Fruit fly (Drosophila melanogaster) whole organism, embryonic: ENCODE results near the gene CG4133.

Experiments
- BEAF-32 ChIP-seq: fragments of 200-800 bp; sonication (Bioruptor generic); optimal IDR thresholded peaks from 3 replicates; lab custom pipeline; 2017; ENCODE audit warnings: missing biosample characterization, missing genetic modification characterization, mild to moderate bottlenecking, moderate library complexity, missing genetic modification reagents
- Bteb2 ChIP-seq: fragments of 200-800 bp; sonication (Bioruptor generic); optimal IDR thresholded peaks from 2 replicates; lab custom pipeline; 2016; ENCODE audit warnings: missing biosample characterization, missing genetic modification characterization
- CG1024 ChIP-seq: fragments of 200-800 bp; sonication (Bioruptor generic); IDR thresholded peaks from 2 replicates; pipeline ENCODE4 v1.3.6; 2022; ENCODE audit warnings: missing biosample characterization, missing genetic modification characterization
- CG10462 ChIP-seq: fragments of 200-800 bp; sonication (Bioruptor generic); optimal IDR thresholded peaks from 2 replicates; lab custom pipeline; 2016; ENCODE audit warnings: missing biosample characterization, missing genetic modification characterization
- CG10565 ChIP-seq: fragments of 200-800 bp; sonication (Bioruptor generic); optimal IDR thresholded peaks from 3 replicates; lab custom pipeline; 2016; ENCODE audit warnings: missing biosample characterization, mild to moderate bottlenecking, missing genetic modification characterization
- CG13287 ChIP-seq: fragments of 200-800 bp; sonication (Bioruptor generic); IDR thresholded peaks from 2 replicates; pipeline ENCODE4 v1.3.6; 2022; ENCODE audit warnings: missing biosample characterization, missing genetic modification characterization; ENCODE audit not compliant: partially characterized antibody
- CG14014 ChIP-seq: fragments of 200-800 bp; sonication (Bioruptor generic); IDR thresholded peaks from 2 replicates; pipeline ENCODE4 v1.3.6; 2022; ENCODE audit warnings: missing biosample characterization, missing genetic modification characterization
- CG15269 ChIP-seq: fragments of 200-800 bp; sonication (Bioruptor generic); optimal IDR thresholded peaks from 2 replicates; lab custom pipeline; 2018; ENCODE audit warnings: missing biosample characterization, mild to moderate bottlenecking, missing genetic modification characterization, moderate library complexity
- CG15601 ChIP-seq: fragments of 200-800 bp; sonication (Bioruptor generic); optimal IDR thresholded peaks from 3 replicates; lab custom pipeline; 2019; ENCODE audit warnings: missing biosample characterization, mild to moderate bottlenecking, missing genetic modification characterization, moderate library complexity
- CG15696 ChIP-seq: fragments of 200-800 bp; sonication (Bioruptor generic); optimal IDR thresholded peaks from 2 replicates; lab custom pipeline; 2019; ENCODE audit warnings: missing biosample characterization, mild to moderate bottlenecking, missing genetic modification characterization, moderate library complexity
- CG2202 ChIP-seq: fragments of 200-800 bp; sonication (Bioruptor generic); optimal IDR thresholded peaks from 2 replicates; lab custom pipeline; 2018; ENCODE audit warnings: missing biosample characterization, mild to moderate bottlenecking, missing genetic modification characterization
- CG34224 ChIP-seq: fragments of 200-800 bp; sonication (Bioruptor generic); IDR thresholded peaks from 3 replicates; pipeline ENCODE4 v1.3.6; 2022; ENCODE audit warnings: missing biosample characterization, missing genetic modification characterization; ENCODE audit not compliant: partially characterized antibody
- CG3847 ChIP-seq: fragments of 200-800 bp; sonication (Bioruptor generic); IDR thresholded peaks from 2 replicates; pipeline ENCODE4 v1.3.6; 2022; ENCODE audit warnings: missing biosample characterization, missing genetic modification characterization
- CG4328 ChIP-seq: fragments of 200-800 bp; sonication (Bioruptor generic); optimal IDR thresholded peaks from 3 replicates; lab custom pipeline; 2017; ENCODE audit warnings: missing biosample characterization, missing genetic modification reagents, missing genetic modification characterization
- CG4360 ChIP-seq: fragments of 200-800 bp; sonication (Bioruptor generic); IDR thresholded peaks from 2 replicates; pipeline ENCODE4 v1.3.6; 2022; ENCODE audit warnings: missing biosample characterization, missing genetic modification characterization
- CG4617 ChIP-seq: fragments of 200-800 bp; sonication (Bioruptor generic); optimal IDR thresholded peaks from 3 replicates; lab custom pipeline; 2016; ENCODE audit warnings: missing biosample characterization, missing genetic modification characterization, borderline replicate concordance
- CG5953 ChIP-seq: fragments of 200-800 bp; sonication (Bioruptor generic); IDR thresholded peaks from 2 replicates; pipeline ENCODE4 v1.3.6; 2022; ENCODE audit warnings: missing biosample characterization, missing genetic modification characterization
- CG6654 ChIP-seq: fragments of 200-800 bp; sonication (Bioruptor generic); optimal IDR thresholded peaks from 2 replicates; lab custom pipeline; 2017; ENCODE audit warnings: missing biosample characterization, mild to moderate bottlenecking, missing genetic modification characterization
- CG8290 ChIP-seq, 3 experiments: fragments of 200-800 bp; sonication (Bioruptor generic); optimal IDR thresholded peaks; 2 replicates each; lab custom pipeline; 2016 to 2019; ENCODE audit warnings: missing biosample characterization in 3 of 3, missing genetic modification characterization in 3 of 3, mild to moderate bottlenecking in 2 of 3, moderate library complexity in 1 of 3
- CG8388 ChIP-seq: fragments of 200-800 bp; sonication (Bioruptor generic); optimal IDR thresholded peaks from 2 replicates; lab custom pipeline; 2019; ENCODE audit warnings: missing biosample characterization, mild to moderate bottlenecking, missing genetic modification characterization, moderate library complexity
- CG9609 ChIP-seq: fragments of 200-800 bp; sonication (Bioruptor generic); optimal IDR thresholded peaks from 3 replicates; lab custom pipeline; 2016; ENCODE audit warnings: missing biosample characterization, missing genetic modification characterization
- CG9876 ChIP-seq: fragments of 200-800 bp; sonication (Bioruptor generic); optimal IDR thresholded peaks from 2 replicates; lab custom pipeline; 2016; ENCODE audit warnings: missing biosample characterization, missing genetic modification characterization
- CkIIα-i1 ChIP-seq: fragments of 200-800 bp; sonication (Bioruptor generic); IDR thresholded peaks from 2 replicates; pipeline ENCODE4 v1.3.6; 2022; ENCODE audit warnings: missing biosample characterization, missing genetic modification characterization
- CrebB ChIP-seq: fragments of 200-800 bp; sonication (Bioruptor generic); optimal IDR thresholded peaks from 3 replicates; lab custom pipeline; 2018; ENCODE audit warnings: missing biosample characterization, mild to moderate bottlenecking, missing genetic modification characterization
- D19A ChIP-seq: fragments of 200-800 bp; optimal IDR thresholded peaks from 3 replicates; lab custom pipeline; 2019; ENCODE audit warnings: missing biosample characterization, mild to moderate bottlenecking, missing genetic modification characterization, moderate library complexity
- E2f1 ChIP-seq: fragments of 200-800 bp; sonication (Bioruptor generic); IDR thresholded peaks from 2 replicates; pipeline ENCODE4 v1.3.6; 2022; ENCODE audit warnings: missing biosample characterization, missing genetic modification characterization
- Elba2 ChIP-seq: fragments of 200-800 bp; sonication (Bioruptor generic); optimal IDR thresholded peaks from 3 replicates; lab custom pipeline; 2016; ENCODE audit warnings: missing biosample characterization, missing genetic modification characterization
- H2.0 ChIP-seq: fragments of 200-800 bp; sonication (Bioruptor generic); IDR thresholded peaks from 2 replicates; pipeline ENCODE4 v1.3.6; 2022; ENCODE audit warnings: missing biosample characterization, missing genetic modification characterization
- HLH4C ChIP-seq: fragments of 200-800 bp; sonication (Bioruptor generic); IDR thresholded peaks from 3 replicates; pipeline ENCODE4 v1.3.6; 2022; ENCODE audit warnings: missing biosample characterization, missing genetic modification characterization; ENCODE audit not compliant: partially characterized antibody
- HLH54F ChIP-seq: fragments of 200-800 bp; sonication (Bioruptor generic); optimal IDR thresholded peaks from 3 replicates; lab custom pipeline; 2016; ENCODE audit warnings: missing biosample characterization, missing genetic modification characterization
- MBD-R2 ChIP-seq: fragments of 200-800 bp; sonication (Bioruptor generic); IDR thresholded peaks from 2 replicates; pipeline ENCODE4 v1.3.6; 2022; ENCODE audit warnings: missing biosample characterization, missing genetic modification characterization
- Oaz ChIP-seq: fragments of 200-800 bp; sonication (Bioruptor generic); IDR thresholded peaks from 2 replicates; pipeline ENCODE4 v1.3.6; 2022; ENCODE audit warnings: missing biosample characterization, missing genetic modification characterization
- Rfx ChIP-seq: fragments of 200-800 bp; sonication (Bioruptor generic); IDR thresholded peaks from 2 replicates; pipeline ENCODE4 v1.3.6; 2022; ENCODE audit warnings: missing biosample characterization, missing genetic modification characterization
- Six4 ChIP-seq: fragments of 200-800 bp; sonication (Bioruptor generic); optimal IDR thresholded peaks from 2 replicates; lab custom pipeline; 2016; ENCODE audit warnings: missing biosample characterization, missing genetic modification characterization
- TFAM ChIP-seq: fragments of 200-800 bp; sonication (Bioruptor generic); optimal IDR thresholded peaks from 2 replicates; lab custom pipeline; 2017; ENCODE audit warnings: missing biosample characterization, missing genetic modification characterization, inconsistent platforms
- bowl ChIP-seq: fragments of 200-800 bp; sonication (Bioruptor generic); IDR thresholded peaks from 2 replicates; pipeline ENCODE4 v1.3.6; 2022; ENCODE audit warnings: missing biosample characterization, missing genetic modification characterization
- cad ChIP-seq: fragments of >200 bp; optimal IDR thresholded peaks from 2 replicates; lab custom pipeline; 2017; ENCODE audit warnings: missing biosample characterization, missing genetic modification characterization
- cg ChIP-seq: fragments of 200-800 bp; sonication (Bioruptor generic); optimal IDR thresholded peaks from 3 replicates; lab custom pipeline; 2019; ENCODE audit warnings: missing biosample characterization, mild to moderate bottlenecking, missing genetic modification characterization, moderate library complexity
- crc ChIP-seq: fragments of 200-800 bp; sonication (Bioruptor generic); optimal IDR thresholded peaks from 2 replicates; lab custom pipeline; 2016; ENCODE audit warnings: missing biosample characterization, missing genetic modification characterization
- dm ChIP-seq: fragments of 200-800 bp; sonication (Bioruptor generic); optimal IDR thresholded peaks from 3 replicates; lab custom pipeline; 2016; ENCODE audit warnings: missing biosample characterization, missing genetic modification characterization
- eve ChIP-seq, 2 experiments: fragments of >200 bp; optimal IDR thresholded peaks; 2 replicates each; lab custom pipeline; 2017; ENCODE audit warnings: missing biosample characterization in 2 of 2, missing genetic modification characterization in 2 of 2
- gce ChIP-seq: fragments of 200-800 bp; sonication (Bioruptor generic); IDR thresholded peaks from 3 replicates; pipeline ENCODE4 v1.3.6; 2022; ENCODE audit warnings: missing biosample characterization, missing genetic modification characterization
- grau ChIP-seq: fragments of 200-800 bp; optimal IDR thresholded peaks from 3 replicates; lab custom pipeline; 2019; ENCODE audit warnings: missing biosample characterization, mild to moderate bottlenecking, missing genetic modification characterization, moderate library complexity
- gro ChIP-seq: fragments of 200-800 bp; sonication (Bioruptor generic); optimal IDR thresholded peaks from 2 replicates; lab custom pipeline; 2016; ENCODE audit warnings: missing biosample characterization, missing genetic modification characterization
- lilli ChIP-seq: fragments of 200-800 bp; sonication (Bioruptor generic); optimal IDR thresholded peaks from 3 replicates; lab custom pipeline; 2016; ENCODE audit warnings: missing biosample characterization, missing genetic modification characterization
- nau ChIP-seq: fragments of 200-800 bp; sonication (Bioruptor generic); optimal IDR thresholded peaks from 3 replicates; lab custom pipeline; 2017; ENCODE audit warnings: missing biosample characterization, mild to moderate bottlenecking, missing genetic modification characterization, missing genetic modification reagents
- nerfin-1 ChIP-seq: fragments of 200-800 bp; sonication (Bioruptor generic); optimal IDR thresholded peaks from 3 replicates; lab custom pipeline; 2019; ENCODE audit warnings: missing biosample characterization, mild to moderate bottlenecking, missing genetic modification characterization, moderate library complexity
- pan ChIP-seq, 4 experiments: fragments of >200 bp in 3 of 4; fragments of 200-800 bp in 1 of 4; sonication (Bioruptor generic) in 1 of 4; optimal IDR thresholded peaks in 3 of 4; IDR thresholded peaks in 1 of 4; 2 replicates each; pipeline versions ENCODE4 v1.3.6 to Lab custom; 2017 to 2022; ENCODE audit warnings: missing biosample characterization in 2 of 4, missing genetic modification characterization in 2 of 4, mixed read lengths in 1 of 4
- usp ChIP-seq: fragments of >200 bp; optimal IDR thresholded peaks from 2 replicates; lab custom pipeline; 2017; ENCODE audit warnings: missing biosample characterization, missing genetic modification characterization
- vfl ChIP-seq: fragments of 200-800 bp; sonication (Bioruptor generic); optimal IDR thresholded peaks from 2 replicates; lab custom pipeline; 2016; ENCODE audit warnings: missing biosample characterization, missing genetic modification characterization
- wdn ChIP-seq: fragments of 200-800 bp; sonication (Bioruptor generic); IDR thresholded peaks from 2 replicates; pipeline ENCODE4 v1.3.6; 2022; ENCODE audit warnings: missing biosample characterization, missing genetic modification characterization

CG4133 gene

DNA sequence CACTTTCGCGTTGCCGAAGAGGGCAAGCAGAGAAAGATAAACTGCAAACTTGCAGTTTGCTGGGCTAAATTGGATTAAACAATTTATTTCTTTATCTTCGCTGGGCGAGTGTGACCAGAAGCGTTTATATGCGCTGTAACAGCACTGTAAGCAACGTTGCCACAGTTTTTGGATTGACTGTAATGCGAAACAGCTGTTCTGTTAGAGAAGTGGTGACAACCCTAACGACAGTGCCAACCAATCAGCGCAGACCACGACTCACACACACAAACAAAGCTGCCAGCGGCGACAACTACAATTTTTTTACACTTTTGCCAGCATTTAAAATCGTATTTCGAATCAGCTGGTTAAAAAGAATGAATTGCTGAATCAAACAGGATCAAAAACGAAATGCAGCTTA is 2.5 kb upstream of the CG4133 start, which contains the start of the genes crq and shv (continued):
- TF ChIP-seq CG10565 (GFP tag; lab: Kevin White, UChicago) (no peak), Bteb2 (GFP tag; lab: Kevin White, UChicago) (no peak), CG9876 (GFP tag; lab: Kevin White, UChicago) (no peak), E2f1 (no peak), cg (GFP tag; lab: Kevin White, UChicago) (peak; percentile 89), nau (no peak), gro (no peak), CG8290 (GFP tag; optimal IDR thresholded peaks at IDR 0.05; lab: Kevin White, UChicago) (no peak), CG8290 (tag; optimal IDR thresholded peaks at IDR 0.05; lab: Kevin White, UChicago) (no peak), CG4328 (GFP tag; lab: Kevin White, UChicago) (no peak), BEAF-32 (peak; percentile 39), CG9609 (GFP tag; lab: Kevin White, UChicago) (no peak), nerfin-1 (tag; lab: Kevin White, UChicago) (no peak), HLH54F (GFP tag; lab: Kevin White, UChicago) (no peak), dm (GFP tag; lab: Kevin White, UChicago) (no peak), CG13287 (GFP tag; lab: Robert Waterston, UW) (peak; percentile 72), CG15269 (tag; lab: Kevin White, UChicago) (no peak), CG3847 (GFP tag; lab: Robert Waterston, UW) (peak; percentile 33; the same call in 1 of the 2 replicates), CrebB (tag; lab: Kevin White, UChicago) (peak; percentile 9), CG5953 (GFP tag; lab: Robert Waterston, UW) (no peak), Six4 (GFP tag; lab: Kevin White, UChicago) (no peak), CG15601 (peak; percentile 24), Elba2 (GFP tag; lab: Kevin White, UChicago) (peak; percentile 63), MBD-R2 (GFP tag; lab: Robert Waterston, UW) (peak; percentile 95), CG15696 (tag; lab: Kevin White, UChicago) (no peak), Oaz (GFP tag; lab: Robert Waterston, UW) (no peak), CG1024 (GFP tag; lab: Robert Waterston, UW) (no peak), HLH4C (GFP tag; lab: Robert Waterston, UW) (no peak), CG14014 (GFP tag; lab: Robert Waterston, UW) (no peak), cad (GFP tag; lab: Kevin White, UChicago) (no peak), wdn (GFP tag; lab: Robert Waterston, UW) (no peak), TFAM (GFP tag; lab: Kevin White, UChicago) (no peak), Rfx (GFP tag; lab: Robert Waterston, UW) (no peak), CG2202 (tag; lab: Kevin White, UChicago) (no peak), bowl (GFP tag; lab: Robert Waterston, UW) (no peak), D19A (tag; lab: Kevin White, UChicago) (no peak), gce (GFP tag; lab: Robert Waterston, UW) (no peak), pan (optimal IDR thresholded peaks at IDR 0.05; lab: Kevin White, UChicago) (no peak), pan (GFP tag; optimal IDR thresholded peaks at IDR 0.05 in 1 of 2, IDR thresholded peaks at IDR 0.05 in 1 of 2) (no peak), CG4360 (GFP tag; lab: Robert Waterston, UW) (no peak), CG10462 (GFP tag; lab: Kevin White, UChicago) (no peak), CG4617 (GFP tag; lab: Kevin White, UChicago) (peak; percentile 72), CG8388 (no peak), crc (GFP tag; lab: Kevin White, UChicago) (no peak), CkIIα-i1 (GFP tag; lab: Robert Waterston, UW) (no peak), usp (GFP tag; lab: Kevin White, UChicago) (no peak), lilli (GFP tag; lab: Kevin White, UChicago) (no peak), eve (GFP tag; optimal IDR thresholded peaks at IDR 0.05; lab: Kevin White, UChicago) (no peak), H2.0 (GFP tag; lab: Robert Waterston, UW) (no peak), vfl (GFP tag; lab: Kevin White, UChicago) (no peak), CG6654 (GFP tag; lab: Kevin White, UChicago) (no peak), grau (tag; lab: Kevin White, UChicago) (no peak), CG34224 (peak; percentile 62)
